Worm (Caenorhabditis elegans) whole organism, L1 larva: ENCODE data around the gene usp-46.

Experiments
- F16B12.6 ChIP-seq: fragments of 150-350 bp; optimal IDR thresholded peaks from 2 replicates; lab custom pipeline; 2014; ENCODE audit warnings: missing biosample characterization, missing genetic modification characterization
- Y116A8C.19 ChIP-seq: sonication (generic microtip); optimal IDR thresholded peaks from 2 replicates; lab custom pipeline; 2016; ENCODE audit warnings: missing compliant biosample characterization, missing genetic modification characterization, borderline replicate concordance
- aly-2 ChIP-seq: fragments of 150-350 bp; optimal IDR thresholded peaks from 2 replicates; lab custom pipeline; 2014; ENCODE audit warnings: missing biosample characterization, missing genetic modification characterization
- ceh-63 ChIP-seq: fragments of 200-800 bp; sonication (Bioruptor generic); optimal IDR thresholded peaks from 2 replicates; lab custom pipeline; 2018; ENCODE audit warnings: mild to moderate bottlenecking, missing genetic modification characterization, missing compliant biosample characterization
- ceh-82 ChIP-seq, 3 experiments: fragments of 150-350 bp in 1 of 3; sonication (generic microtip) in 2 of 3; optimal IDR thresholded peaks; 2 replicates each; lab custom pipeline; 2014 to 2017; ENCODE audit warnings: missing biosample characterization in 3 of 3, missing genetic modification characterization in 3 of 3
- ceh-88 ChIP-seq: fragments of 200-800 bp; sonication (Bioruptor generic); IDR thresholded peaks from 2 replicates; pipeline ENCODE4 v1.3.6; 2022; ENCODE audit warnings: missing genetic modification characterization, missing compliant biosample characterization
- ceh-90 ChIP-seq: sonication (generic microtip); optimal IDR thresholded peaks from 2 replicates; lab custom pipeline; 2016; ENCODE audit warnings: missing genetic modification characterization, missing compliant biosample characterization
- dpl-1 ChIP-seq, 3 experiments: fragments of 150-350 bp in 2 of 3; sonication (generic microtip) in 1 of 3; optimal IDR thresholded peaks; 2 replicates each; lab custom pipeline; 2014 to 2017; ENCODE audit warnings: missing biosample characterization in 3 of 3, missing genetic modification characterization in 3 of 3, missing genetic modification reagents in 3 of 3
- dsc-1 ChIP-seq: sonication (generic microtip); optimal IDR thresholded peaks from 2 replicates; lab custom pipeline; 2016; ENCODE audit warnings: mild to moderate bottlenecking, missing genetic modification characterization, missing compliant biosample characterization
- egl-13 ChIP-seq: sonication (generic microtip); optimal IDR thresholded peaks from 2 replicates; lab custom pipeline; 2016; ENCODE audit warnings: missing genotype, missing genetic modification reagents, missing genetic modification characterization, missing compliant biosample characterization
- egl-27 ChIP-seq, 2 experiments: fragments of 150-350 bp in 1 of 2; sonication (generic microtip); optimal IDR thresholded peaks; 3 replicates each; lab custom pipeline; 2017 to 2018; ENCODE audit warnings: missing biosample characterization in 2 of 2, missing genetic modification characterization in 2 of 2, missing genetic modification reagents in 2 of 2
- elt-2 ChIP-seq: sonication (generic microtip); optimal IDR thresholded peaks from 2 replicates; lab custom pipeline; 2016; ENCODE audit warnings: missing genetic modification characterization, mild to moderate bottlenecking, inconsistent platforms, missing compliant biosample characterization, missing genetic modification reagents
- elt-3 ChIP-seq, 6 experiments: fragments of 150-350 bp in 1 of 6; sonication (generic microtip); optimal IDR thresholded peaks; 2 replicates each; lab custom pipeline; 2017 to 2018; ENCODE audit warnings: missing biosample characterization in 6 of 6, missing genetic modification characterization in 6 of 6, inconsistent platforms in 1 of 6
- fkh-10 ChIP-seq: sonication (generic microtip); optimal IDR thresholded peaks from 2 replicates; lab custom pipeline; 2017; ENCODE audit warnings: missing biosample characterization, missing genetic modification reagents, missing genetic modification characterization
- lin-13 ChIP-seq: fragments of 150-350 bp; optimal IDR thresholded peaks from 2 replicates; lab custom pipeline; 2014; ENCODE audit warnings: missing biosample characterization, missing genetic modification reagents, missing genetic modification characterization
- lin-15B ChIP-seq: fragments of 150-350 bp; sonication (generic microtip); optimal IDR thresholded peaks from 3 replicates; lab custom pipeline; 2014; ENCODE audit warnings: missing biosample characterization, missing genetic modification characterization
- lin-39 ChIP-seq: fragments of 150-350 bp; optimal IDR thresholded peaks from 2 replicates; lab custom pipeline; 2014; ENCODE audit warnings: missing biosample characterization, missing genetic modification reagents, missing genetic modification characterization
- lir-3 ChIP-seq: sonication (generic microtip); optimal IDR thresholded peaks from 2 replicates; lab custom pipeline; 2016; ENCODE audit warnings: mild to moderate bottlenecking, missing genetic modification characterization, moderate library complexity, missing compliant biosample characterization; ENCODE audit not compliant: poor library complexity
- lsy-2 ChIP-seq, 2 experiments: fragments of 150-350 bp; optimal IDR thresholded peaks; 2 replicates each; lab custom pipeline; 2014; ENCODE audit warnings: missing biosample characterization in 2 of 2, missing genetic modification characterization in 2 of 2
- mef-2 ChIP-seq: fragments of 150-350 bp; optimal IDR thresholded peaks from 2 replicates; lab custom pipeline; 2014; ENCODE audit warnings: missing biosample characterization, missing genetic modification characterization
- nhr-12 ChIP-seq: sonication (generic microtip); optimal IDR thresholded peaks from 2 replicates; lab custom pipeline; 2017; ENCODE audit warnings: missing biosample characterization, missing genetic modification characterization
- nhr-20 ChIP-seq: sonication (generic microtip); optimal IDR thresholded peaks from 2 replicates; lab custom pipeline; 2016; ENCODE audit warnings: mild to moderate bottlenecking, missing genetic modification characterization, missing compliant biosample characterization
- nhr-237 ChIP-seq: fragments of 150-350 bp; optimal IDR thresholded peaks from 2 replicates; lab custom pipeline; 2014; ENCODE audit warnings: missing biosample characterization, missing genetic modification characterization
- nhr-28 ChIP-seq: fragments of 150-350 bp; optimal IDR thresholded peaks from 2 replicates; lab custom pipeline; 2014; ENCODE audit warnings: missing biosample characterization, missing genetic modification characterization
- nhr-47 ChIP-seq: sonication (generic microtip); optimal IDR thresholded peaks from 2 replicates; lab custom pipeline; 2016; ENCODE audit warnings: mild to moderate bottlenecking, missing genetic modification characterization, moderate library complexity, missing compliant biosample characterization
- nhr-77 ChIP-seq: fragments of 150-350 bp; optimal IDR thresholded peaks from 2 replicates; lab custom pipeline; 2014; ENCODE audit warnings: missing biosample characterization, missing genetic modification characterization
- nhr-84 ChIP-seq: sonication (generic microtip); optimal IDR thresholded peaks from 2 replicates; lab custom pipeline; 2017; ENCODE audit warnings: missing biosample characterization, missing genetic modification characterization
- nhr-85 ChIP-seq: sonication (generic microtip); peaks from one replicate; lab custom pipeline; 2016; ENCODE audit warnings: missing genetic modification characterization, inconsistent platforms, missing compliant biosample characterization
- pax-3 ChIP-seq: fragments of 200-800 bp; sonication (Bioruptor generic); optimal IDR thresholded peaks from 2 replicates; lab custom pipeline; 2018; ENCODE audit warnings: mild to moderate bottlenecking, missing genetic modification characterization, moderate library complexity, missing compliant biosample characterization
- rnt-1 ChIP-seq: sonication (generic microtip); optimal IDR thresholded peaks from 2 replicates; lab custom pipeline; 2016; ENCODE audit warnings: mild to moderate bottlenecking, missing genetic modification characterization, moderate library complexity, missing compliant biosample characterization
- skn-1 ChIP-seq: fragments of 150-350 bp; optimal IDR thresholded peaks from 2 replicates; lab custom pipeline; 2014; ENCODE audit warnings: missing biosample characterization, missing genetic modification characterization
- sox-4 ChIP-seq: sonication (generic microtip); optimal IDR thresholded peaks from 2 replicates; lab custom pipeline; 2016; ENCODE audit warnings: missing genetic modification characterization, missing compliant biosample characterization
- sptf-1 ChIP-seq: fragments of 150-350 bp; optimal IDR thresholded peaks from 2 replicates; lab custom pipeline; 2014; ENCODE audit warnings: missing biosample characterization, missing genetic modification characterization
- sup-37 ChIP-seq: fragments of 200-800 bp; sonication (Bioruptor generic); optimal IDR thresholded peaks from 2 replicates; lab custom pipeline; 2018; ENCODE audit warnings: mild to moderate bottlenecking, missing genetic modification characterization, missing compliant biosample characterization
- tbx-2 ChIP-seq: sonication (generic microtip); optimal IDR thresholded peaks from 2 replicates; lab custom pipeline; 2016; ENCODE audit warnings: missing genetic modification characterization, missing compliant biosample characterization
- unc-130 ChIP-seq: fragments of 150-350 bp; optimal IDR thresholded peaks from 2 replicates; lab custom pipeline; 2017; ENCODE audit warnings: missing biosample characterization, missing genetic modification characterization, inconsistent platforms
- unc-62 ChIP-seq: fragments of 150-350 bp; optimal IDR thresholded peaks from 2 replicates; lab custom pipeline; 2014; ENCODE audit warnings: missing biosample characterization, missing genetic modification reagents, missing genetic modification characterization

usp-46 gene

ce11 chrIII:9757414-9757813 lies 19.0 kb upstream of the usp-46 start, which contains the start of gene vps-53:
Gene vps-53, minus strand, starts transcription at chrIII:9757514.
- TF ChIP-seq dpl-1 (GFP tag; optimal IDR thresholded peaks at IDR 0.05; lab: Kevin White, UChicago) (no peak), skn-1 (tag; lab: Kevin White, UChicago) (no peak), lin-13 (GFP tag; lab: Kevin White, UChicago) (no peak), elt-3 (tag; optimal IDR thresholded peaks at IDR 0.05; lab: Kevin White, UChicago) (no peak), fkh-10 (GFP tag; lab: Kevin White, UChicago) (no peak), lin-15B (no peak), sptf-1 (tag; lab: Kevin White, UChicago) (no peak), tbx-2 (tag; lab: Kevin White, UChicago) (no peak), aly-2 (tag; lab: Kevin White, UChicago) (no peak), nhr-12 (tag; lab: Kevin White, UChicago) (no peak), F16B12.6 (tag; lab: Kevin White, UChicago) (no peak), nhr-77 (tag; lab: Kevin White, UChicago) (no peak), dsc-1 (tag; lab: Kevin White, UChicago) (no peak), pax-3 (tag; lab: Kevin White, UChicago) (no peak), nhr-47 (tag; lab: Kevin White, UChicago) (no peak), Y116A8C.19 (tag; lab: Kevin White, UChicago) (no peak), nhr-84 (tag; lab: Kevin White, UChicago) (no peak), ceh-88 (no peak), mef-2 (no peak)

ce11 chrIII:9758848-9759247 lies 17.6 kb upstream of the usp-46 start, which contains the start of gene rmd-1:
Gene rmd-1, plus strand, starts transcription at chrIII:9759094.
- TF ChIP-seq ceh-82 (tag; optimal IDR thresholded peaks at IDR 0.05; lab: Kevin White, UChicago) (no peak), nhr-237 (tag; lab: Kevin White, UChicago) (no peak), lin-39 (tag; lab: Kevin White, UChicago) (no peak), ceh-88 (no peak), nhr-28 (tag; lab: Kevin White, UChicago) (no peak), fkh-10 (GFP tag; lab: Kevin White, UChicago) (no peak), rnt-1 (tag; lab: Kevin White, UChicago) (no peak), nhr-85 (tag; lab: Kevin White, UChicago) (no peak), lsy-2 (tag; optimal IDR thresholded peaks at IDR 0.05; lab: Kevin White, UChicago) (no peak), sox-4 (tag; lab: Kevin White, UChicago) (no peak), unc-62 (no peak), unc-130 (tag; lab: Kevin White, UChicago) (no peak), ceh-63 (GFP tag; lab: Kevin White, UChicago) (no peak), sup-37 (GFP tag; lab: Kevin White, UChicago) (no peak), elt-2 (tag; lab: Kevin White, UChicago) (no peak), lir-3 (tag; lab: Kevin White, UChicago) (no peak), ceh-90 (no peak)
- TF ChIP-seq, all 84 proteins: peak for 0

ce11 chrIII:9760184-9760583 lies 16.2 kb upstream of the usp-46 start:
- TF ChIP-seq sox-4 (tag; lab: Kevin White, UChicago) (no peak), dsc-1 (tag; lab: Kevin White, UChicago) (no peak), ceh-90 (no peak), egl-13 (tag; lab: Kevin White, UChicago) (no peak), egl-27 (tag; optimal IDR thresholded peaks at IDR 0.05; lab: Kevin White, UChicago) (no peak), nhr-85 (tag; lab: Kevin White, UChicago) (no peak), nhr-20 (tag; lab: Kevin White, UChicago) (no peak)
